Fruit fly (Drosophila melanogaster) whole organism: ENCODE data around the gene Lcp65Ae.

Source experiments
- CG8478 ChIP-seq: fragments of >200 bp; optimal IDR thresholded peaks from 2 replicates; lab custom pipeline; 2018; ENCODE audit warnings: inconsistent platforms
- Dll ChIP-seq: fragments of >200 bp; optimal IDR thresholded peaks from 2 replicates; lab custom pipeline; 2017
- EcR ChIP-seq, 2 experiments: fragments of >200 bp; optimal IDR thresholded peaks; 2 replicates each; lab custom pipeline; 2017; ENCODE audit warnings: missing biosample characterization in 2 of 2, missing genetic modification characterization in 2 of 2, missing genetic modification reagents in 2 of 2
- pan ChIP-seq: fragments of >200 bp; optimal IDR thresholded peaks from 2 replicates; lab custom pipeline; 2017
- psq ChIP-seq: fragments of >200 bp; optimal IDR thresholded peaks from 2 replicates; lab custom pipeline; 2017

DNA sequence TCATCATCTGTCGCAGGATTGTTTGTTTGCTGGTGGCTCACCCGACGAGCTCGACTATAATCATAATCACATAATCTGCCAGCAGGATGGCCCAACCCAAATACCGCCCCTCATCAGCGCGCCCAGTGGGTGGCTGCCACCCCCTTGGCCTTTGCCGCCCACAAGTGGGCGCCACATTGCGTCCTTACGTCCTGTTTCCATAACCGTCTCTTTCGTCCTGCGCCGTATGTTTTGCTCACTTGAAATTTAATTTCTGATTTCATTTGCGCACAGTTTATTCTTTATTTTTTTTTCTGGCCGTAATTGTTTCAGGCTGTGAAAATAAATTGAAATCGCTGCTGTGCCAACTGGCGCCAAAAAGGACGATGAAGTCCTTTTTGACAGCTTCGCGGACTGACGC, 32.5 kb downstream of the Lcp65Ae start:
- TF ChIP-seq EcR (GFP tag; optimal IDR thresholded peaks at IDR 0.05; lab: Kevin White, UChicago) = no peak
- TF ChIP-seq pan (lab: Kevin White, UChicago) = no peak
- no peak for TF ChIP-seq Dll (lab: Kevin White, UChicago)
- no peak for TF ChIP-seq psq (lab: Kevin White, UChicago)
- no peak for TF ChIP-seq CG8478 (lab: Kevin White, UChicago)
